Worm (Caenorhabditis elegans): ENCODE measurements around the gene pept-2.

pept-2 gene

DNA sequence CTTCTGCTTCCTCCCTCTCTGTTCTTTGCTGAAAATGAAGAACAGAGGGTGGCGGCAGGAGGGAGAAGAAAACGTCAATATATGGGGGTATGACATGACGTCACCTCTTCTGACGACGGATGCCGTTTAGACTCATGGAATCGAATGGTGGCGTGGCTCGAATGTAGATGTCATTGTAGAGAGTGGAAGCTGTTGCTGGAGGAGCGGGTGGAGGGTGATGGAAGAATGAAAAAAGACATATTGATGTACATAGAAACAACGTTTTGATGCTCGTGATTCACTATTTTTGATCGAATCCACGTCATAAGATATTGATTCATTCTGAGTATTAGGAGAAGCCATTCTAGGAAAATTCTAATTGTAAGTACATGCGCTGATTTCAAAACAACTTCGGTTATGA is 28.6 kb downstream of the pept-2 start:
- TF ChIP-seq nhr-80 (tag; optimal IDR thresholded peaks at IDR 0.05) (no peak), snpc-3.4 (tag; optimal IDR thresholded peaks at IDR 0.05) (no peak), F39B2.1 (GFP tag; IDR thresholded peaks at IDR 0.05) (no peak), ceh-58 (GFP tag; IDR thresholded peaks at IDR 0.05) (no peak), dpl-1 (GFP tag; optimal IDR thresholded peaks at IDR 0.05) (no peak), Y53G8AR.9 (GFP tag; conservative IDR thresholded peaks at IDR 0.05) (no peak), F52B5.7 (tag; optimal IDR thresholded peaks at IDR 0.05) (no peak), atf-7 (tag; optimal IDR thresholded peaks at IDR 0.05) (peak; percentile 36), F37B4.10 (GFP tag; IDR thresholded peaks at IDR 0.05) (no peak), zfh-2 (GFP tag; conservative IDR thresholded peaks at IDR 0.05) (peak; percentile 75), egl-44 (GFP tag; IDR thresholded peaks at IDR 0.05) (no peak), F10E7.11 (tag; optimal IDR thresholded peaks at IDR 0.05) (no peak), chd-7 (tag; optimal IDR thresholded peaks at IDR 0.05) (peak; percentile 17), K12H6.12 (tag; optimal IDR thresholded peaks at IDR 0.05) (peak; percentile 35), pbrm-1 (GFP tag; IDR thresholded peaks at IDR 0.05) (0 out of 2 replicates have a peak, but pooled peaks have one; percentile 6)

DNA sequence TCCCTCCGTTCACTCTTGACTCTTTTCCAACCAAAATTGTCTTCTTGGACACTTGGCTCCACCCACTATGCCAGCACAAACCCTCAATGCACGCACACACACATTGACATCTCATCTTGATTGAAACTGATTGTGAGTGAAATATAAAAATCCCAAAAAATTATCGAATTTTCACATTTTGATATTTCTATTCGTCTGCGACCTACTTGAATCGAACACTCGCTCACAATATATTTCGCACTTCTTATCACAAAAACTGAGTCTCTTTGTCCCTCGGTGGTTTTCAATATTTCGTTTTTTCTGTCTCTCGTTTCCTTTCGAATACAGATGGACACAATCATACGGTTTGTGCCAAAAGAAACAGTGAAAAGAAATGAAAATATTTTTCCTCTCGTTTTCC is 29.7 kb downstream of the pept-2 start:
- TF ChIP-seq dox-1 (GFP tag; IDR thresholded peaks at IDR 0.05): peak; percentile 37; the same call in 1 of the 2 replicates
- no peak for TF ChIP-seq ztf-3 (GFP tag; optimal IDR thresholded peaks at IDR 0.05)
- TF ChIP-seq attf-5 (GFP tag; optimal IDR thresholded peaks at IDR 0.05): peak; percentile 49
- TF ChIP-seq cebp-1 (GFP tag; IDR thresholded peaks at IDR 0.05): no peak
- TF ChIP-seq cebp-1 (tag; optimal IDR thresholded peaks at IDR 0.05): peak; percentile 21
- TF ChIP-seq nhr-80 (tag; optimal IDR thresholded peaks at IDR 0.05): peak; percentile 87
- peak in 1 of 2 experiments; percentile 41 for TF ChIP-seq let-607 (tag; optimal IDR thresholded peaks at IDR 0.05)
- TF ChIP-seq hmg-1.2 (GFP tag; IDR thresholded peaks at IDR 0.05): 0 out of 2 replicates have a peak, but pooled peaks have one; percentile 10
- TF ChIP-seq rcor-1 (GFP tag; IDR thresholded peaks at IDR 0.05): no peak
- TF ChIP-seq atf-7 (tag; optimal IDR thresholded peaks at IDR 0.05): peak; percentile 33

DNA sequence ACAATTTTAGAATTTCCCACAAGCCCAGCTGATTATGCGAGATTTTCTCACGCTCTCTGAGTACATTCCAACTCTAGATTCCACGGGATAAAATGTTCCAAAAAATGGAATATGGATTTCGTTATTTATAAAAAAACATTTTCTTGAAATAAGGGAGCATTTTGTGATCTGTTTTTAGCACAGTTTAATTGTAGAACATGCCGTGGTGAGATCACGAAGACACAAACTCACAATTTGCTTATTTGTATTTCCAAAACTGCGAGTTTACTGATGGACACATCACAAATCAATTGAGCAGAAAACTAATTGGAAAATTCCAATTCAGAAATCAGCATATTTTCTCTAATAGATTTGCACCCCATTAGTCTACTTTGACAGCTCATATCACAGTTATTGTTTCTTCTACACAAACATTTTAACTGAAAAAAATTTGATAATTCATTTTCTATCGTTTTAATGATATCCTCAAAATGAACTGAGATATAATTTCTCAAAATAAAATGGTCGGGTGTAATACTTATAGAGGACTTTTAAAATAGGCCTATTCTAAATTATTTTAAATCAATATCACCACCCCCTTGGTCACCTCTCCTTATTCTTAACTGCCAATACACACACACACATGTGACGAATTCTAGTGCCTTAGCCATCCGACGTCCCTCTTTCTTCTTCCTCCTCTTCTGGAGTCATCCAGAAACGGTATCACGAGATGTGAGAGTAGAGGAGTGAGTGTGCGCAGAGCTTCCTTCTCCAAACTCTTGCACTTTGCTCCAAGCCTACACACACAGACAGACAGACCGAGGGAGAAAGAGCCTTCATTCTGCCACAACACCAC is 30.6 kb downstream of the pept-2 start:
- TF ChIP-seq fkh-3 (tag; optimal IDR thresholded peaks at IDR 0.05) (peak; percentile 32), lin-26 (GFP tag; IDR thresholded peaks at IDR 0.05) (peak; percentile 21; the same call in 1 of the 2 replicates), ceh-40 (GFP tag; IDR thresholded peaks at IDR 0.05) (0 out of 2 replicates have a peak, but pooled peaks have one; percentile 4), xnd-1 (tag; optimal IDR thresholded peaks at IDR 0.05) (no peak), hsf-1 (GFP tag; IDR thresholded peaks at IDR 0.05) (peak; percentile 68; the same call in 1 of the 2 replicates), madf-10 (tag; optimal IDR thresholded peaks at IDR 0.05) (no peak), aptf-3 (GFP tag; IDR thresholded peaks at IDR 0.05) (0 out of 2 replicates have a peak, but pooled peaks have one; percentile 5)

DNA sequence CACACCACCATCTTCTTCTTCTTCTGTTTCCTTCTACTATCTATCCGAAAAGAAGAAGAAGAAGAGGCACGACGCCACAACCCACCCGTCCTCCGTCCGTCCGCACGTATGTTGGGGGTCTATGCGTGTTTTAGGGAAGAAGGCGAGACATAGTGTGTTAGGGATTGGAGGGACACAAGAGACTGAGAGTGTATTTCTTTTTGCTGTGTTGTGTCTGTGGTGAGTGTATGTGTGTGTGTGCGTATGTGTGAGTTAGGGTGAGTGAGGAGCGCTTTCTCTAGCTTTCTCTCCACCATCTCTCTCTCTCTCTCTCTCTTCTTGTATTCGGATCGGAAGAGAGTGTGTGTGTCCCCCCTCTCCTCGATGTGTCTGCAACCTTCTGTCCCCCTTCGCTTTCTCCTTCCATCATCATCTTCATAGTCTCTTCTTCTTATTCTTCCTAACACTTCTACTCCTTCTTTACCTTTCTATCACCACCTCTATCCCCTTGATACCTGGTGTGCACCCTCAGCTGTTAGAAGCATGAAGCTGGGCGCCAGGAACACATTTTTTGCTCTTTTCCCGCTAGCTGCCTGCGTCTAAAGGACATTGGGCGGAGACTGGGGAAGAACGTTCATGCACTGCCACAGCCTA is 31.3 kb downstream of the pept-2 start:
- TF ChIP-seq nhr-80 (tag; optimal IDR thresholded peaks at IDR 0.05) (peak; percentile 87), B0019.2 (GFP tag; conservative IDR thresholded peaks at IDR 0.05) (0 out of 2 replicates have a peak, but pooled peaks have one; percentile 34), akir-1 (GFP tag; optimal IDR thresholded peaks at IDR 0.05) (no peak), pbrm-1 (GFP tag; IDR thresholded peaks at IDR 0.05) (peak; percentile 56), fkh-3 (tag; optimal IDR thresholded peaks at IDR 0.05) (no peak), ccch-3 (GFP tag; optimal IDR thresholded peaks at IDR 0.05) (no peak), F52B5.7 (tag; optimal IDR thresholded peaks at IDR 0.05) (peak; percentile 8), B0336.3 (GFP tag; IDR thresholded peaks at IDR 0.05) (peak; percentile 82), F57A8.1 (GFP tag; optimal IDR thresholded peaks at IDR 0.05) (no peak), unc-62 (GFP tag; optimal IDR thresholded peaks at IDR 0.05) (peak; percentile 52), egrh-3 (GFP tag; IDR thresholded peaks at IDR 0.05) (peak; percentile 65), zfh-2 (GFP tag; conservative IDR thresholded peaks at IDR 0.05) (peak; percentile 93), Y53G8AR.9 (GFP tag; conservative IDR thresholded peaks at IDR 0.05) (0 out of 2 replicates have a peak, but pooled peaks have one; percentile 27), hmg-1.2 (GFP tag; IDR thresholded peaks at IDR 0.05) (peak; percentile 72), ztf-26 (tag; optimal IDR thresholded peaks at IDR 0.05) (peak; percentile 12), ztf-3 (GFP tag; optimal IDR thresholded peaks at IDR 0.05) (no peak), Y56A3A.18 (GFP tag; IDR thresholded peaks at IDR 0.05) (0 out of 2 replicates have a peak, but pooled peaks have one; percentile 40), ceh-100 (GFP tag; IDR thresholded peaks at IDR 0.05) (no peak), lin-35 (GFP tag; optimal IDR thresholded peaks at IDR 0.05) (peak in 1 of 3 experiments; percentile 52)
